Fruit fly (Drosophila melanogaster): ENCODE results near the gene mbm.

Gene mbm

DNA sequence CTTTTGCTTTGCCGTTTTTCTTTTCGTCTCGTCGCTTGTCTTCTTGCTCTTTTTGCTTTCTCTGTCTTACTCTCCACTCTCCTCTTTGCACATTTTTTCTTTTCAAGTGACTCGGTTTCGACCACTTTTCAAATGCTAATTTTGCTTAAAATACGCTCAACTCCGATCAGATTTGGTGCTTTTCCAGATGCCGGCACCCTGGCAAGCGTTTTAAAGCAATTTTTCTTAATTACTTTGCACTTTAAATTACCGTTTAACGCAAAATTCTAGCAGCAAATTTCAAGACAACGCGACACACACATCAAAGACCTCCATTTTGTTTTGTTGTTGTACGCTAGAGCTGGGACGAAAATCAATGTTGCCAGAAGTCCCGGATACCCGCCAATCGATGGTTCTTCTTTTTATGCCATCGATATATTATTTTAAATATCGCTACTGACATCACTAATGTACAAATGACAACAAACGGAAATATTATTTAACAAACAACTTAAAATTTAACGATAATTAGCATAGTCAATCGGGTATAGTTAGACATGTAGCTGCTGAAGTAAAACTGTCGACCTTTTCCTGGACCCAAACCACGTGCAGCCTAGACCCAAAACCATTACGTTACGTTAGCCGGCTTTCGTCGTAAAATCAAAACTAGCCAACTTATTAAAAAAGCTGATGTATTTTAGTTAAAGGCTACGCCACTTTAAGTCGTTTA, 22.9 kb downstream of the mbm start, which contains the start of gene kis:
kis (minus strand) TSS at position 317 of the 709 bp plus-strand sequence.
- TF ChIP-seq Mnt (GFP tag; optimal IDR thresholded peaks at IDR 0.05) = peak; percentile 75
- TF ChIP-seq CG11617 (GFP tag; optimal IDR thresholded peaks at IDR 0.05) = peak; percentile 46
- peak; percentile 34 for TF ChIP-seq Crg-1 (GFP tag; optimal IDR thresholded peaks at IDR 0.05)
- peak; percentile 64 for TF ChIP-seq CG1620 (GFP tag; optimal IDR thresholded peaks at IDR 0.05)
- TF ChIP-seq pad (GFP tag; optimal IDR thresholded peaks at IDR 0.05) = peak; percentile 23
- TF ChIP-seq CG7045 (GFP tag; optimal IDR thresholded peaks at IDR 0.05) = peak; percentile 24
- no peak for TF ChIP-seq CG14711 (tag; optimal IDR thresholded peaks at IDR 0.05)
- TF ChIP-seq cnc (optimal IDR thresholded peaks at IDR 0.05) = no peak
- peak; percentile 8 for TF ChIP-seq CG12768 (GFP tag; optimal IDR thresholded peaks at IDR 0.05)
- peak; percentile 46 for TF ChIP-seq CG33017 (tag; optimal IDR thresholded peaks at IDR 0.05)
- TF ChIP-seq cic (GFP tag; optimal IDR thresholded peaks at IDR 0.05) = no peak
- TF ChIP-seq Clk (GFP tag; optimal IDR thresholded peaks at IDR 0.05) = peak; percentile 9
- no peak for TF ChIP-seq ovo (GFP tag; optimal IDR thresholded peaks at IDR 0.05)
- peak; percentile 75 for TF ChIP-seq bab1 (GFP tag; optimal IDR thresholded peaks at IDR 0.05)
- no peak for TF ChIP-seq toe (GFP tag; optimal IDR thresholded peaks at IDR 0.05)
- TF ChIP-seq tj (GFP tag; optimal IDR thresholded peaks at IDR 0.05) = no peak
- peak; percentile 56 for TF ChIP-seq Hr96 (GFP tag; optimal IDR thresholded peaks at IDR 0.05)
- no peak for TF ChIP-seq kay (GFP tag; ENCODE audit: borderline replicate concordance)
- peak; percentile 25 for TF ChIP-seq CG7101 (tag; optimal IDR thresholded peaks at IDR 0.05)
- no peak for TF ChIP-seq CG5204 (GFP tag; optimal IDR thresholded peaks at IDR 0.05)

dm6 chr2L:249048-249825, 24.3 kb downstream of the mbm start:
- peak; percentile 76 for TF ChIP-seq pad (GFP tag; optimal IDR thresholded peaks at IDR 0.05)
- peak; percentile 25 for TF ChIP-seq tj (GFP tag; optimal IDR thresholded peaks at IDR 0.05)
- TF ChIP-seq CG12768 (GFP tag; optimal IDR thresholded peaks at IDR 0.05) = peak; percentile 28
- TF ChIP-seq CG1620 (GFP tag; optimal IDR thresholded peaks at IDR 0.05) = no peak
- no peak for TF ChIP-seq kay (GFP tag; ENCODE audit: borderline replicate concordance)
- peak; percentile 60 for TF ChIP-seq CG7045 (GFP tag; optimal IDR thresholded peaks at IDR 0.05)
- TF ChIP-seq ovo (GFP tag; optimal IDR thresholded peaks at IDR 0.05) = peak; percentile 18
- no peak for TF ChIP-seq CG11617 (GFP tag; optimal IDR thresholded peaks at IDR 0.05)
- peak; percentile 11 for TF ChIP-seq CG33017 (tag; optimal IDR thresholded peaks at IDR 0.05)
- no peak for TF ChIP-seq Clk (GFP tag; optimal IDR thresholded peaks at IDR 0.05)
- TF ChIP-seq Hr96 (GFP tag; optimal IDR thresholded peaks at IDR 0.05) = peak; percentile 7
- TF ChIP-seq cnc (optimal IDR thresholded peaks at IDR 0.05) = no peak
- no peak for TF ChIP-seq CG5204 (GFP tag; optimal IDR thresholded peaks at IDR 0.05)
- TF ChIP-seq CG14711 (tag; optimal IDR thresholded peaks at IDR 0.05) = peak; percentile 35
- TF ChIP-seq toe (GFP tag; optimal IDR thresholded peaks at IDR 0.05) = no peak
- peak; percentile 22 for TF ChIP-seq Crg-1 (GFP tag; optimal IDR thresholded peaks at IDR 0.05)
- TF ChIP-seq cic (GFP tag; optimal IDR thresholded peaks at IDR 0.05) = peak; percentile 32
- TF ChIP-seq bab1 (GFP tag; optimal IDR thresholded peaks at IDR 0.05) = no peak
- peak; percentile 21 for TF ChIP-seq CG7101 (tag; optimal IDR thresholded peaks at IDR 0.05)
- TF ChIP-seq Mnt (GFP tag; optimal IDR thresholded peaks at IDR 0.05) = peak; percentile 32

DNA sequence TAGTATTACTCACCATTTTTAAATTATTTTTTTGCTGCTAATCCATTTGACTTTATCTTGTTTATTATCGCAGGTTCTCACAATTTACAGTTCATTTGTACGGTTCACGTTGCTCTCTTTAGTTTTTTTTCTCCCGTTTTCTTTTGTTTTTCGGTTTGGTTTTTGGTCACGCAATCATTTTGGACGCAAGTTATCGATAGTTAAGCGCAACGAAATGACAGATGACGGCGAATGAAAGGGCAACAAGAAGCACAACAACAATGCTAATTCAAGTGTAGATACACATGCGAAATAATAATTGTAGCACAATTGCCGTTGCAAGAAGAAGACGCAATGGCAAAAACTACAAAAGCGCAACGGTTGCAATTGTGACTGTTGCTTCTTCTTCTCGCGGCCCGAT, 24.9 kb downstream of the mbm start:
- TF ChIP-seq cnc (optimal IDR thresholded peaks at IDR 0.05) (no peak), CG12768 (GFP tag; optimal IDR thresholded peaks at IDR 0.05) (no peak), Crg-1 (GFP tag; optimal IDR thresholded peaks at IDR 0.05) (no peak), tj (GFP tag; optimal IDR thresholded peaks at IDR 0.05) (peak; percentile 72)

DNA sequence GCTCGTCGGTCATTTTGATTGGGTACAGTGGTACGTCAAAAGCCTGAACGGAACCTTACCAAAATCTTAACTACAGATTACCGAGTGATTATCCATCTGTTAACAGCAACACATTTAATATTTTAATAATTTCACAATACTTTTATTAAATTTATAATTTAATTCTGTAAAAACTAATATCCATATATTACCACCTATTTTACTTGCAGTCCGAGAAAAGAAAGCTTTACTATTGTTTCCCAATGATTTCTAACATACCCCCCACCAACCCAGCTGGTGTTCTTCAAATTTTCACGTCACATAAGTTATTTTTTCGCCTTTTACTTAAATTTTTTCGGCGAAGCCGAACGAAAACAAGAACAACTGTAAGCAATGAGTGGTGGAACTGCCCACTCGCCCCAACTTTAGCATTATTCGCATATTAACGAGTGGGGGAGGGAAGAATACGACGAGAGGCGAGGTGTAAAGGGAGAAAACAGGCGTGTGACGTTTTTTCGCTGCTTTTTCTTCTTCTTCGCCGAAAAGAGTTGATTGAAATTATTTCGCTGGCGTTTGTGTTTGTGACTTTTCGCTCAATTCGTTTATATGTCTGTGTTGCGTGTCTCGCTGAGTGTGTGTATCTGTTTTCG, 25.6 kb downstream of the mbm start:
- TF ChIP-seq toe (GFP tag; optimal IDR thresholded peaks at IDR 0.05) (no peak), CG14711 (tag; optimal IDR thresholded peaks at IDR 0.05) (peak; percentile 24), kay (GFP tag; ENCODE audit: borderline replicate concordance) (no peak), cnc (optimal IDR thresholded peaks at IDR 0.05) (no peak), CG7101 (tag; optimal IDR thresholded peaks at IDR 0.05) (peak; percentile 17), Crg-1 (GFP tag; optimal IDR thresholded peaks at IDR 0.05) (no peak), CG5204 (GFP tag; optimal IDR thresholded peaks at IDR 0.05) (no peak), Mnt (GFP tag; optimal IDR thresholded peaks at IDR 0.05) (no peak), CG12768 (GFP tag; optimal IDR thresholded peaks at IDR 0.05) (no peak), CG33017 (tag; optimal IDR thresholded peaks at IDR 0.05) (no peak), pad (GFP tag; optimal IDR thresholded peaks at IDR 0.05) (no peak), CG7045 (GFP tag; optimal IDR thresholded peaks at IDR 0.05) (no peak), tj (GFP tag; optimal IDR thresholded peaks at IDR 0.05) (peak; percentile 67), Hr96 (GFP tag; optimal IDR thresholded peaks at IDR 0.05) (no peak)

DNA sequence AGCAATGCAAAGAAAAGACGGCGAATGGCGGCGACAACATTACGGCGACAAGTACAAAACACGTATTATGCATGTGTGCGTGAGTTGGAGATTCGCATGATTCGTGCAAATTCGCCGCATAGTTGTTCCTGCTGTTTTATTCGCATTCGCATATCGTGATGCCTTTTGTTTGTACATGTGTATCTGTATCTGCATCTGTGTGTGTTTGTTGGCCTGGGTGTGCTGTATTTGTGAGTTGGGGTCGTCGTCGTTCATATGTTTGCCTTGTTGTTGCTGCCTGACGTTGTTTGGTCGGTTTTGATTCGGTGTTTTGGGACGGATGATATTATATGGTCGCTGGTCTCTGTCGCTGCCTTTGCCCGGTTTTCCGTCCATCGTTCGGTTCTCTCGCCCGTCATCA, 26.1 kb downstream of the mbm start:
- TF ChIP-seq pad (GFP tag; optimal IDR thresholded peaks at IDR 0.05) (peak; percentile 35), CG7045 (GFP tag; optimal IDR thresholded peaks at IDR 0.05) (no peak), toe (GFP tag; optimal IDR thresholded peaks at IDR 0.05) (no peak), bab1 (GFP tag; optimal IDR thresholded peaks at IDR 0.05) (no peak), tj (GFP tag; optimal IDR thresholded peaks at IDR 0.05) (no peak)

All from whole organism, adult.